Fruit fly (Drosophila melanogaster): ENCODE data around the gene CG13386.

DNA sequence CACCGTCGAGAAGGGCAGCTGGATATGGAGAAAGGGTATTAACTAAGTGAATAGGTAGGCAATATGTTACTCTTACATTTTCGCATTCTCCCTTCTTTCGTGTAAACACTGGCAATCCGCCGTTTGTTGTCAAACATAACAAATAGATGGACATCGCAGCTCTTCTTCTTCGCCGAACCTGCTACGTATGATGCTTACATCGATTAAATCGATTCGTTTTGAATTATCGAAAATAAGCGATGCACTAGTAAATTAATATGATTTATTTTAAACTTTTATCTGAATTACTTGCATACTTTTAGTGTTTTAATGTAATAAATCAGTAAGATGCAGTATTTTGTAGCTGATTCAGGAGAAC is 4.1 kb downstream of the CG13386 start, which contains the start of gene fy:
- TF ChIP-seq CG3919 (GFP tag; optimal IDR thresholded peaks at IDR 0.05) (no peak), dac (GFP tag; optimal IDR thresholded peaks at IDR 0.05) (no peak), Smox (GFP tag; optimal IDR thresholded peaks at IDR 0.05) (no peak), Sox102F (GFP tag; optimal IDR thresholded peaks at IDR 0.05) (no peak), salr (GFP tag; optimal IDR thresholded peaks at IDR 0.05) (no peak), Hr39 (GFP tag; optimal IDR thresholded peaks at IDR 0.05) (no peak), Hr4 (GFP tag; optimal IDR thresholded peaks at IDR 0.05) (no peak)
